Fruit fly (Drosophila melanogaster) whole organism, embryonic: ENCODE measurements around the gene Cp16.

ENCODE experiments used
- ATbp ChIP-seq: fragments of 200-800 bp; sonication (Bioruptor generic); optimal IDR thresholded peaks from 2 replicates; lab custom pipeline; 2017; ENCODE audit warnings: missing biosample characterization, mild to moderate bottlenecking, missing genetic modification characterization, missing genetic modification reagents
- Atf3 ChIP-seq: fragments of 200-800 bp; sonication (Bioruptor generic); optimal IDR thresholded peaks from 3 replicates; lab custom pipeline; 2016; ENCODE audit warnings: missing biosample characterization, missing genetic modification characterization
- B-H1 ChIP-seq: fragments of 200-800 bp; sonication (Bioruptor generic); IDR thresholded peaks from 3 replicates; pipeline ENCODE4 v1.3.6; 2022; ENCODE audit warnings: missing biosample characterization, missing genetic modification characterization
- Bgb ChIP-seq: fragments of 200-800 bp; sonication (Bioruptor generic); IDR thresholded peaks from 2 replicates; pipeline ENCODE4 v1.3.6; 2022; ENCODE audit warnings: missing biosample characterization, missing genetic modification characterization; ENCODE audit not compliant: partially characterized antibody
- CG10267 ChIP-seq: fragments of 200-800 bp; sonication (Bioruptor generic); optimal IDR thresholded peaks from 2 replicates; lab custom pipeline; 2018; ENCODE audit warnings: missing biosample characterization, mild to moderate bottlenecking, missing genetic modification characterization, moderate library complexity
- CG11696 ChIP-seq: fragments of 200-800 bp; sonication (Bioruptor generic); IDR thresholded peaks from 2 replicates; pipeline ENCODE4 v1.3.6; 2022; ENCODE audit warnings: missing biosample characterization, missing genetic modification characterization
- CG12299 ChIP-seq: fragments of 200-800 bp; sonication (Bioruptor generic); optimal IDR thresholded peaks from 2 replicates; lab custom pipeline; 2018; ENCODE audit warnings: missing biosample characterization, mild to moderate bottlenecking, missing genetic modification characterization
- CG1233 ChIP-seq: fragments of 200-800 bp; sonication (Bioruptor generic); optimal IDR thresholded peaks from 4 replicates; lab custom pipeline; 2018; ENCODE audit warnings: missing biosample characterization, mild to moderate bottlenecking, missing genetic modification characterization
- CG14667 ChIP-seq: fragments of 200-800 bp; sonication (Bioruptor generic); IDR thresholded peaks from 2 replicates; pipeline ENCODE4 v1.3.6; 2022; ENCODE audit warnings: missing biosample characterization, missing genetic modification characterization
- CG17912 ChIP-seq: fragments of 200-800 bp; sonication (Bioruptor generic); optimal IDR thresholded peaks from 2 replicates; lab custom pipeline; 2018; ENCODE audit warnings: missing biosample characterization, mild to moderate bottlenecking, missing genetic modification characterization
- CG18476 ChIP-seq: fragments of 200-800 bp; sonication (Bioruptor generic); optimal IDR thresholded peaks from 2 replicates; lab custom pipeline; 2016; ENCODE audit warnings: missing biosample characterization, mild to moderate bottlenecking, missing genetic modification characterization
- CG30020 ChIP-seq: fragments of 200-800 bp; optimal IDR thresholded peaks from 2 replicates; lab custom pipeline; 2019; ENCODE audit warnings: missing biosample characterization, mild to moderate bottlenecking, missing genetic modification characterization, moderate library complexity
- CG30403 ChIP-seq: fragments of 200-800 bp; sonication (Bioruptor generic); optimal IDR thresholded peaks from 3 replicates; lab custom pipeline; 2016; ENCODE audit warnings: missing biosample characterization, missing genetic modification characterization
- CG32772 ChIP-seq: fragments of 200-800 bp; sonication (Bioruptor generic); IDR thresholded peaks from 2 replicates; pipeline ENCODE4 v1.3.6; 2022; ENCODE audit warnings: missing biosample characterization, missing genetic modification characterization
- CG4282 ChIP-seq: fragments of 200-800 bp; sonication (Bioruptor generic); optimal IDR thresholded peaks from 2 replicates; lab custom pipeline; 2016; ENCODE audit warnings: missing biosample characterization, missing genetic modification characterization
- CG7357 ChIP-seq: fragments of 200-800 bp; sonication (Bioruptor generic); IDR thresholded peaks from 3 replicates; pipeline ENCODE4 v1.3.6; 2022; ENCODE audit warnings: missing biosample characterization, missing genetic modification characterization
- CG7372 ChIP-seq: fragments of 200-800 bp; sonication (Bioruptor generic); IDR thresholded peaks from 2 replicates; pipeline ENCODE4 v1.3.6; 2022; ENCODE audit warnings: missing biosample characterization, missing genetic modification characterization
- CG7745 ChIP-seq: fragments of 200-800 bp; sonication (Bioruptor generic); optimal IDR thresholded peaks from 2 replicates; lab custom pipeline; 2018; ENCODE audit warnings: missing biosample characterization, mild to moderate bottlenecking, missing genetic modification characterization, moderate library complexity
- CG9797 ChIP-seq: fragments of 200-800 bp; sonication (Bioruptor generic); optimal IDR thresholded peaks from 3 replicates; lab custom pipeline; 2018; ENCODE audit warnings: missing biosample characterization, mild to moderate bottlenecking, missing genetic modification characterization
- Dek ChIP-seq: fragments of 200-800 bp; sonication (Bioruptor generic); optimal IDR thresholded peaks from 3 replicates; lab custom pipeline; 2019; ENCODE audit warnings: missing biosample characterization, mild to moderate bottlenecking, missing genetic modification characterization, moderate library complexity
- H15 ChIP-seq: fragments of 200-800 bp; sonication (Bioruptor generic); IDR thresholded peaks from 3 replicates; pipeline ENCODE4 v1.3.6; 2022; ENCODE audit warnings: missing biosample characterization, missing genetic modification characterization
- Jarid2 ChIP-seq: fragments of 200-800 bp; sonication (Bioruptor generic); optimal IDR thresholded peaks from 3 replicates; lab custom pipeline; 2017; ENCODE audit warnings: mild to moderate bottlenecking, missing biosample characterization, missing genetic modification reagents, missing genetic modification characterization
- MTF-1 ChIP-seq: fragments of 200-800 bp; sonication (Bioruptor generic); optimal IDR thresholded peaks from 2 replicates; lab custom pipeline; 2018; ENCODE audit warnings: missing biosample characterization, mild to moderate bottlenecking, missing genetic modification characterization, borderline replicate concordance
- Myb ChIP-seq: fragments of 200-800 bp; sonication (Bioruptor generic); optimal IDR thresholded peaks from 2 replicates; lab custom pipeline; 2016; ENCODE audit warnings: missing biosample characterization, missing genetic modification characterization
- NC2α ChIP-seq: fragments of 200-800 bp; sonication (Bioruptor generic); optimal IDR thresholded peaks from 2 replicates; lab custom pipeline; 2016; ENCODE audit warnings: missing biosample characterization, missing genetic modification characterization
- Side ChIP-seq: fragments of 200-800 bp; sonication (Bioruptor generic); optimal IDR thresholded peaks from 2 replicates; lab custom pipeline; 2016; ENCODE audit warnings: missing biosample characterization, missing genetic modification characterization
- Trl ChIP-seq, 3 experiments: fragments of >200 bp in 2 of 3; fragments of 200-800 bp in 1 of 3; sonication (Bioruptor generic) in 1 of 3; optimal IDR thresholded peaks; 2 replicates in 1 of 3; 3 replicates in 2 of 3; lab custom pipeline; 2016 to 2017; ENCODE audit warnings: missing biosample characterization in 1 of 3, missing genetic modification characterization in 1 of 3
- Xbp1 ChIP-seq: fragments of 200-800 bp; sonication (Bioruptor generic); optimal IDR thresholded peaks from 3 replicates; lab custom pipeline; 2016; ENCODE audit warnings: missing biosample characterization, mild to moderate bottlenecking, missing genetic modification characterization
- ato ChIP-seq: fragments of 200-800 bp; sonication (Bioruptor generic); IDR thresholded peaks from 2 replicates; pipeline ENCODE4 v1.3.6; 2022; ENCODE audit warnings: missing biosample characterization, missing genetic modification characterization; ENCODE audit not compliant: partially characterized antibody
- bigmax ChIP-seq: fragments of 200-800 bp; sonication (Bioruptor generic); optimal IDR thresholded peaks from 2 replicates; lab custom pipeline; 2018; ENCODE audit warnings: missing biosample characterization, mild to moderate bottlenecking, missing genetic modification characterization
- br ChIP-seq: fragments of >200 bp; optimal IDR thresholded peaks from 2 replicates; lab custom pipeline; 2017
- bsh ChIP-seq, 2 experiments: fragments of 200-800 bp; sonication (Bioruptor generic); optimal IDR thresholded peaks; 2 replicates each; lab custom pipeline; 2017 to 2018; ENCODE audit warnings: mild to moderate bottlenecking in 2 of 2, missing biosample characterization in 2 of 2, missing genetic modification characterization in 2 of 2, moderate library complexity in 1 of 2
- ci ChIP-seq: fragments of 200-800 bp; sonication (Bioruptor generic); IDR thresholded peaks from 3 replicates; pipeline ENCODE4 v1.3.6; 2022; ENCODE audit warnings: missing biosample characterization, missing genetic modification characterization
- dm ChIP-seq: fragments of 200-800 bp; sonication (Bioruptor generic); optimal IDR thresholded peaks from 3 replicates; lab custom pipeline; 2016; ENCODE audit warnings: missing biosample characterization, missing genetic modification characterization
- esg ChIP-seq: fragments of 200-800 bp; sonication (Bioruptor generic); conservative IDR thresholded peaks from 2 replicates; pipeline ENCODE4 v1.3.6; 2022; ENCODE audit warnings: missing biosample characterization, missing genetic modification characterization
- gfzf ChIP-seq: fragments of 200-800 bp; sonication (Bioruptor generic); optimal IDR thresholded peaks from 2 replicates; lab custom pipeline; 2016; ENCODE audit warnings: missing biosample characterization, mild to moderate bottlenecking, missing genetic modification characterization, moderate library complexity
- gro ChIP-seq: fragments of 200-800 bp; sonication (Bioruptor generic); optimal IDR thresholded peaks from 2 replicates; lab custom pipeline; 2016; ENCODE audit warnings: missing biosample characterization, missing genetic modification characterization
- ind ChIP-seq: fragments of 200-800 bp; sonication (Bioruptor generic); optimal IDR thresholded peaks from 3 replicates; lab custom pipeline; 2016; ENCODE audit warnings: missing biosample characterization, missing genetic modification characterization
- mirr ChIP-seq: fragments of 200-800 bp; sonication (Bioruptor generic); optimal IDR thresholded peaks from 3 replicates; lab custom pipeline; 2018; ENCODE audit warnings: missing biosample characterization, mild to moderate bottlenecking, missing genetic modification characterization
- nau ChIP-seq: fragments of 200-800 bp; sonication (Bioruptor generic); optimal IDR thresholded peaks from 3 replicates; lab custom pipeline; 2017; ENCODE audit warnings: missing biosample characterization, mild to moderate bottlenecking, missing genetic modification characterization, missing genetic modification reagents
- nerfin-1 ChIP-seq: fragments of 200-800 bp; sonication (Bioruptor generic); optimal IDR thresholded peaks from 3 replicates; lab custom pipeline; 2019; ENCODE audit warnings: missing biosample characterization, mild to moderate bottlenecking, missing genetic modification characterization, moderate library complexity
- nmo ChIP-seq: fragments of 200-800 bp; sonication (Bioruptor generic); optimal IDR thresholded peaks from 2 replicates; lab custom pipeline; 2018; ENCODE audit warnings: missing biosample characterization, mild to moderate bottlenecking, missing genetic modification characterization, moderate library complexity
- p53 ChIP-seq: fragments of 200-800 bp; sonication (Bioruptor generic); optimal IDR thresholded peaks from 2 replicates; lab custom pipeline; 2016; ENCODE audit warnings: missing biosample characterization, missing genetic modification characterization
- sens-2 ChIP-seq: fragments of 200-800 bp; sonication (Bioruptor generic); IDR thresholded peaks from 2 replicates; pipeline ENCODE4 v1.3.6; 2022; ENCODE audit warnings: missing biosample characterization, missing genetic modification characterization
- sima ChIP-seq: fragments of 200-800 bp; sonication (Bioruptor generic); optimal IDR thresholded peaks from 2 replicates; lab custom pipeline; 2016; ENCODE audit warnings: missing biosample characterization, missing genetic modification characterization
- twi ChIP-seq: fragments of 200-800 bp; optimal IDR thresholded peaks from 2 replicates; lab custom pipeline; 2019; ENCODE audit warnings: missing biosample characterization, mild to moderate bottlenecking, missing genetic modification characterization, moderate library complexity
- tx ChIP-seq: fragments of 200-800 bp; sonication (Bioruptor generic); optimal IDR thresholded peaks from 2 replicates; lab custom pipeline; 2016; ENCODE audit warnings: missing biosample characterization, missing genetic modification characterization
- vvl ChIP-seq: fragments of 200-800 bp; sonication (Bioruptor generic); IDR thresholded peaks from 2 replicates; pipeline ENCODE4 v1.3.6; 2022; ENCODE audit warnings: missing biosample characterization, missing genetic modification characterization
- wor ChIP-seq: fragments of 200-800 bp; sonication (Bioruptor generic); IDR thresholded peaks from 2 replicates; pipeline ENCODE4 v1.3.6; 2022; ENCODE audit warnings: missing biosample characterization, missing genetic modification characterization
- zfh2 ChIP-seq: fragments of 200-800 bp; sonication (Bioruptor generic); optimal IDR thresholded peaks from 2 replicates; lab custom pipeline; 2016; ENCODE audit warnings: missing biosample characterization, missing genetic modification characterization

The Cp16 gene

DNA sequence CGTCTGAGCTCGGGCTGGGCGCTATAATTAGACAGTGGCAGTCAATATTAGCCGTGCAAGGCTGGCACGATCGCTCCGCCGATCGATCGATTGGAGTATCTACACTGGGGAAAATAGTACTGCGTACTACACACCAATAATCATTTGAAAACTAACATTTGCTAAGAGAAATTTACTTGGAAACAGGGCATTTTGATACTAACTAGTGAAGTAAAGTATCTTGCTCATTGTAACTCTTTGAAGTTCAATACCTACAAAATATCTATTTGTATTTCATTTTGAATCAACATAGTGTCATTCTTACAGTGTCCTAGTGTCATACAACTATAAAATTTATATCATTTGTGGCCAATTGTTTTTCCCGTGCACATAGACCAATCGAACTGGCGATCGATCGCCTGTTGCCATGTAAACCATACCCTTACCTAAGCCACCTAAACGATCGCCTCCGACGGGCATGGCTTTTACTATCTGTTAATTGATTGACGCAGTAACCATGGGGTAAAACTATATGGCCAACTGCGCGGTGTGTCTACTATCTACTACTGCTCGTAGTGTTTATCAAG is 31.0 kb upstream of the Cp16 start (continued):
- TF ChIP-seq CG12299 (tag; lab: Kevin White, UChicago), result peak; percentile 25
- TF ChIP-seq Bgb, result no peak
- TF ChIP-seq mirr (GFP tag; lab: Kevin White, UChicago), result peak; percentile 67
- peak; percentile 76 for TF ChIP-seq tx
- 0 out of 2 replicates have a peak, but pooled peaks have one; percentile 2 for TF ChIP-seq sens-2 (GFP tag; lab: Robert Waterston, UW)
- peak; percentile 19 for TF ChIP-seq gro
- TF ChIP-seq ind (GFP tag; lab: Kevin White, UChicago), result peak; percentile 79
- TF ChIP-seq br (lab: Kevin White, UChicago), result no peak
- TF ChIP-seq nerfin-1 (tag; lab: Kevin White, UChicago), result peak; percentile 36
- TF ChIP-seq CG32772 (GFP tag; lab: Robert Waterston, UW), result peak; percentile 63
- peak; percentile 52 for TF ChIP-seq CG7372 (GFP tag; lab: Robert Waterston, UW)
- TF ChIP-seq nau (GFP tag; lab: Kevin White, UChicago), result peak; percentile 59
- TF ChIP-seq CG17912, result no peak
- no peak for TF ChIP-seq ato (GFP tag; lab: Robert Waterston, UW)
- TF ChIP-seq B-H1 (GFP tag; lab: Robert Waterston, UW), result peak; percentile 57; the same call in 2 of the 3 replicates
- TF ChIP-seq nmo (GFP tag; lab: Kevin White, UChicago), result peak; percentile 89
- peak; percentile 74 for TF ChIP-seq Atf3 (GFP tag; lab: Kevin White, UChicago)
- TF ChIP-seq vvl (GFP tag; lab: Robert Waterston, UW), result peak; percentile 70
- TF ChIP-seq CG30020 (tag; lab: Kevin White, UChicago), result peak; percentile 38
- peak; percentile 70 for TF ChIP-seq zfh2 (GFP tag; lab: Kevin White, UChicago)
- no peak for TF ChIP-seq Trl (optimal IDR thresholded peaks at IDR 0.05; lab: Kevin White, UChicago)
- TF ChIP-seq Trl (GFP tag; optimal IDR thresholded peaks at IDR 0.05; lab: Kevin White, UChicago), result peak; percentile 68
- peak; percentile 45; the same call in 1 of the 3 replicates for TF ChIP-seq H15 (GFP tag; lab: Robert Waterston, UW)
- TF ChIP-seq p53 (GFP tag; lab: Kevin White, UChicago), result peak; percentile 61
- peak; percentile 72 for TF ChIP-seq Myb (GFP tag; lab: Kevin White, UChicago)
- peak; percentile 58 for TF ChIP-seq ci (GFP tag; lab: Robert Waterston, UW)
- peak; percentile 54 for TF ChIP-seq Jarid2 (GFP tag; lab: Kevin White, UChicago)
- TF ChIP-seq sima (GFP tag; lab: Kevin White, UChicago), result no peak
- 0 out of 2 replicates have a peak, but pooled peaks have one; percentile 13 for TF ChIP-seq CG11696 (GFP tag; lab: Robert Waterston, UW)
- peak; percentile 32 to 82 for TF ChIP-seq bsh (GFP tag; optimal IDR thresholded peaks at IDR 0.05; lab: Kevin White, UChicago)
- TF ChIP-seq CG9797 (GFP tag; lab: Kevin White, UChicago), result no peak
- TF ChIP-seq gfzf (GFP tag; lab: Kevin White, UChicago), result no peak
- TF ChIP-seq CG7357 (GFP tag; lab: Robert Waterston, UW), result peak; percentile 77
- peak; percentile 89 for TF ChIP-seq CG30403 (GFP tag; lab: Kevin White, UChicago)
- peak; percentile 44 for TF ChIP-seq dm (GFP tag; lab: Kevin White, UChicago)
- TF ChIP-seq Xbp1 (GFP tag; lab: Kevin White, UChicago), result peak; percentile 82
- TF ChIP-seq twi (tag; lab: Kevin White, UChicago), result peak; percentile 37
- TF ChIP-seq wor, result peak; percentile 58
- no peak for TF ChIP-seq MTF-1 (GFP tag; lab: Kevin White, UChicago)
- TF ChIP-seq CG10267 (tag; lab: Kevin White, UChicago), result peak; percentile 75
- TF ChIP-seq CG1233 (GFP tag; lab: Kevin White, UChicago), result peak; percentile 75
- peak; percentile 53 for TF ChIP-seq ATbp
- no peak for TF ChIP-seq bigmax (GFP tag; lab: Kevin White, UChicago)
- peak; percentile 61 for TF ChIP-seq Dek (tag; lab: Kevin White, UChicago)
- peak; percentile 74 for TF ChIP-seq esg (GFP tag; lab: Robert Waterston, UW)
- TF ChIP-seq CG18476 (GFP tag; lab: Kevin White, UChicago), result peak; percentile 70
- TF ChIP-seq CG14667, result peak; percentile 51
- no peak for TF ChIP-seq CG7745
- TF ChIP-seq NC2α (GFP tag; lab: Kevin White, UChicago), result peak; percentile 56
- TF ChIP-seq Side (GFP tag; lab: Kevin White, UChicago), result peak; percentile 75
- no peak for TF ChIP-seq CG4282
